Fruit fly (Drosophila melanogaster): ENCODE measurements around the gene CG3437.

The CG3437 gene

dm6 chr3L:9504530-9504929 is 47.1 kb upstream of the CG3437 start:
- TF ChIP-seq Sox14 (GFP tag; optimal IDR thresholded peaks at IDR 0.05) (no peak), vri (GFP tag; optimal IDR thresholded peaks at IDR 0.05) (no peak), CG6808 (GFP tag; optimal IDR thresholded peaks at IDR 0.05) (no peak), CG16779 (tag; optimal IDR thresholded peaks at IDR 0.05) (no peak), Hr38 (GFP tag; optimal IDR thresholded peaks at IDR 0.05) (no peak), CG8119 (GFP tag; IDR thresholded peaks at IDR 0.05) (no peak), cyc (GFP tag; optimal IDR thresholded peaks at IDR 0.05) (no peak), CG31627 (GFP tag; optimal IDR thresholded peaks at IDR 0.05) (no peak), Blimp-1 (GFP tag; optimal IDR thresholded peaks at IDR 0.05) (no peak), fd85E (GFP tag; optimal IDR thresholded peaks at IDR 0.05) (no peak), Hr39 (GFP tag; optimal IDR thresholded peaks at IDR 0.05) (no peak)

dm6 chr3L:9503552-9504317 is 46.3 kb upstream of the CG3437 start:
- TF ChIP-seq dac (GFP tag; optimal IDR thresholded peaks at IDR 0.05) (no peak), cyc (GFP tag; optimal IDR thresholded peaks at IDR 0.05) (peak; percentile 26), CG32006 (GFP tag; optimal IDR thresholded peaks at IDR 0.05) (no peak), OdsH (GFP tag; optimal IDR thresholded peaks at IDR 0.05) (no peak), Met (GFP tag; optimal IDR thresholded peaks at IDR 0.05) (no peak), Eip75B (GFP tag; optimal IDR thresholded peaks at IDR 0.05) (peak; percentile 4), CG3919 (GFP tag; optimal IDR thresholded peaks at IDR 0.05) (no peak), CG6792 (GFP tag; optimal IDR thresholded peaks at IDR 0.05) (no peak), ss (GFP tag; optimal IDR thresholded peaks at IDR 0.05) (no peak), Hr39 (GFP tag; optimal IDR thresholded peaks at IDR 0.05) (no peak), CG10669 (GFP tag; optimal IDR thresholded peaks at IDR 0.05) (peak; percentile 43), Hr4 (GFP tag; optimal IDR thresholded peaks at IDR 0.05) (peak; percentile 35), Blimp-1 (GFP tag; optimal IDR thresholded peaks at IDR 0.05) (no peak), net (GFP tag; optimal IDR thresholded peaks at IDR 0.05) (peak; percentile 23), CG16779 (tag; optimal IDR thresholded peaks at IDR 0.05) (no peak), spab (GFP tag; optimal IDR thresholded peaks at IDR 0.05) (peak; percentile 23), CG8319 (GFP tag; optimal IDR thresholded peaks at IDR 0.05) (no peak), svp (GFP tag) (peak; percentile 59), fkh (GFP tag; optimal IDR thresholded peaks at IDR 0.05) (peak; percentile 10), CG6163 (GFP tag; IDR thresholded peaks at IDR 0.05) (no peak; the same call in 2 of the 3 replicates), CG6808 (GFP tag; optimal IDR thresholded peaks at IDR 0.05) (peak; percentile 13), Ets21C (GFP tag; optimal IDR thresholded peaks at IDR 0.05) (no peak), Ets96B (tag; optimal IDR thresholded peaks at IDR 0.05) (peak; percentile 43), Sox102F (GFP tag; optimal IDR thresholded peaks at IDR 0.05) (no peak), Sox15 (GFP tag; optimal IDR thresholded peaks at IDR 0.05) (no peak), Smox (GFP tag; optimal IDR thresholded peaks at IDR 0.05) (no peak), CG10631 (GFP tag; optimal IDR thresholded peaks at IDR 0.05) (no peak), CG31627 (GFP tag; optimal IDR thresholded peaks at IDR 0.05) (no peak), acj6 (GFP tag; optimal IDR thresholded peaks at IDR 0.05) (no peak), CG8632 (GFP tag; optimal IDR thresholded peaks at IDR 0.05) (no peak), eg (GFP tag; IDR thresholded peaks at IDR 0.05) (0 out of 3 replicates have a peak, but pooled peaks have one; percentile 39), CG8119 (GFP tag; IDR thresholded peaks at IDR 0.05) (0 out of 3 replicates have a peak, but pooled peaks have one; percentile 22), CG4318 (GFP tag; optimal IDR thresholded peaks at IDR 0.05) (no peak), CG11762 (GFP tag; optimal IDR thresholded peaks at IDR 0.05; ENCODE audit: insufficient read depth) (no peak), topi (GFP tag; optimal IDR thresholded peaks at IDR 0.05) (peak; percentile 23), CG7368 (GFP tag; optimal IDR thresholded peaks at IDR 0.05) (peak; percentile 6), CG34406 (GFP tag; optimal IDR thresholded peaks at IDR 0.05) (no peak), Lpt (GFP tag; optimal IDR thresholded peaks at IDR 0.05) (peak; percentile 46), esn (GFP tag; optimal IDR thresholded peaks at IDR 0.05) (no peak), CG9139 (GFP tag; optimal IDR thresholded peaks at IDR 0.05) (no peak), Eip78C (GFP tag) (peak; percentile 87), CG6276 (GFP tag; optimal IDR thresholded peaks at IDR 0.05) (peak; percentile 23), Gug (GFP tag; IDR thresholded peaks at IDR 0.05) (0 out of 2 replicates have a peak, but pooled peaks have one; percentile 49), dsx (GFP tag; optimal IDR thresholded peaks at IDR 0.05; ENCODE audit: poor library complexity, severe bottlenecking) (peak; percentile 6)

Measured in whole organism, prepupa.